Worm (Caenorhabditis elegans) whole organism, L1 larva: Measurements from ENCODE around the gene lact-4.

Source experiments
- C16A3.4 ChIP-seq: fragments of 150-350 bp; optimal IDR thresholded peaks from 2 replicates; lab custom pipeline; 2014; ENCODE audit warnings: missing biosample characterization, missing genetic modification characterization
- C34B4.2 ChIP-seq: sonication (generic microtip); optimal IDR thresholded peaks from 2 replicates; lab custom pipeline; 2017; ENCODE audit warnings: mild to moderate bottlenecking, missing genetic modification characterization, missing compliant biosample characterization
- F16B12.6 ChIP-seq: fragments of 150-350 bp; optimal IDR thresholded peaks from 2 replicates; lab custom pipeline; 2014; ENCODE audit warnings: missing biosample characterization, missing genetic modification characterization
- Y116A8C.19 ChIP-seq: sonication (generic microtip); optimal IDR thresholded peaks from 2 replicates; lab custom pipeline; 2016; ENCODE audit warnings: missing compliant biosample characterization, missing genetic modification characterization, borderline replicate concordance
- aha-1 ChIP-seq: fragments of 150-350 bp; optimal IDR thresholded peaks from 2 replicates; lab custom pipeline; 2014; ENCODE audit warnings: missing biosample characterization, missing genetic modification characterization
- ama-1 ChIP-seq: fragments of 150-350 bp; optimal IDR thresholded peaks from 2 replicates; lab custom pipeline; 2014
- ceh-63 ChIP-seq: fragments of 200-800 bp; sonication (Bioruptor generic); optimal IDR thresholded peaks from 2 replicates; lab custom pipeline; 2018; ENCODE audit warnings: mild to moderate bottlenecking, missing genetic modification characterization, missing compliant biosample characterization
- ceh-88 ChIP-seq: fragments of 200-800 bp; sonication (Bioruptor generic); IDR thresholded peaks from 2 replicates; pipeline ENCODE4 v1.3.6; 2022; ENCODE audit warnings: missing genetic modification characterization, missing compliant biosample characterization
- ces-1 ChIP-seq: fragments of 150-350 bp; optimal IDR thresholded peaks from 2 replicates; lab custom pipeline; 2014; ENCODE audit warnings: missing biosample characterization, missing genetic modification reagents, missing genetic modification characterization
- dpl-1 ChIP-seq, 3 experiments: fragments of 150-350 bp in 2 of 3; sonication (generic microtip) in 1 of 3; optimal IDR thresholded peaks; 2 replicates each; lab custom pipeline; 2014 to 2017; ENCODE audit warnings: missing biosample characterization in 3 of 3, missing genetic modification characterization in 3 of 3, missing genetic modification reagents in 3 of 3
- dsc-1 ChIP-seq: sonication (generic microtip); optimal IDR thresholded peaks from 2 replicates; lab custom pipeline; 2016; ENCODE audit warnings: mild to moderate bottlenecking, missing genetic modification characterization, missing compliant biosample characterization
- efl-1 ChIP-seq, 4 experiments: fragments of 150-350 bp; optimal IDR thresholded peaks in 3 of 4; peaks in 1 of 4; 1 replicate in 1 of 4; 2 replicates in 3 of 4; lab custom pipeline; 2014; ENCODE audit warnings: missing biosample characterization in 2 of 4, missing genetic modification characterization in 2 of 4, missing genetic modification reagents in 2 of 4
- egl-13 ChIP-seq: sonication (generic microtip); optimal IDR thresholded peaks from 2 replicates; lab custom pipeline; 2016; ENCODE audit warnings: missing genotype, missing genetic modification reagents, missing genetic modification characterization, missing compliant biosample characterization
- elt-3 ChIP-seq, 6 experiments: fragments of 150-350 bp in 1 of 6; sonication (generic microtip); optimal IDR thresholded peaks; 2 replicates each; lab custom pipeline; 2017 to 2018; ENCODE audit warnings: missing biosample characterization in 6 of 6, missing genetic modification characterization in 6 of 6, inconsistent platforms in 1 of 6
- ets-5 ChIP-seq: fragments of 200-800 bp; sonication (Bioruptor generic); IDR thresholded peaks from 2 replicates; pipeline ENCODE4 v1.3.6; 2022; ENCODE audit warnings: missing genetic modification characterization, missing compliant biosample characterization
- fkh-10 ChIP-seq: sonication (generic microtip); optimal IDR thresholded peaks from 2 replicates; lab custom pipeline; 2017; ENCODE audit warnings: missing biosample characterization, missing genetic modification reagents, missing genetic modification characterization
- fkh-4 ChIP-seq: sonication (generic microtip); optimal IDR thresholded peaks from 2 replicates; lab custom pipeline; 2016; ENCODE audit warnings: missing compliant biosample characterization, missing genetic modification characterization, borderline replicate concordance
- hlh-4 ChIP-seq: sonication (generic microtip); optimal IDR thresholded peaks from 2 replicates; lab custom pipeline; 2016; ENCODE audit warnings: mild to moderate bottlenecking, missing genetic modification characterization, missing compliant biosample characterization
- hpl-2 ChIP-seq: fragments of 150-350 bp; optimal IDR thresholded peaks from 2 replicates; lab custom pipeline; 2014; ENCODE audit warnings: missing biosample characterization, missing genetic modification reagents, missing genetic modification characterization
- irx-1 ChIP-seq: sonication (generic microtip); optimal IDR thresholded peaks from 2 replicates; lab custom pipeline; 2016; ENCODE audit warnings: missing genetic modification characterization, missing compliant biosample characterization
- jun-1 ChIP-seq: fragments of 150-350 bp; optimal IDR thresholded peaks from 2 replicates; lab custom pipeline; 2014; ENCODE audit warnings: missing biosample characterization, missing genetic modification reagents, missing genetic modification characterization
- lin-13 ChIP-seq: fragments of 150-350 bp; optimal IDR thresholded peaks from 2 replicates; lab custom pipeline; 2014; ENCODE audit warnings: missing biosample characterization, missing genetic modification reagents, missing genetic modification characterization
- lin-14 ChIP-seq: fragments of 200-800 bp; sonication (Bioruptor generic); optimal IDR thresholded peaks from 2 replicates; lab custom pipeline; 2018; ENCODE audit warnings: mild to moderate bottlenecking, missing genetic modification characterization, moderate library complexity, missing compliant biosample characterization
- lin-15B ChIP-seq: fragments of 150-350 bp; sonication (generic microtip); optimal IDR thresholded peaks from 3 replicates; lab custom pipeline; 2014; ENCODE audit warnings: missing biosample characterization, missing genetic modification characterization
- lin-35 ChIP-seq, 2 experiments: fragments of 150-350 bp; optimal IDR thresholded peaks; 2 replicates each; lab custom pipeline; 2014; ENCODE audit warnings: missing biosample characterization in 2 of 2, missing genetic modification characterization in 2 of 2, missing genetic modification reagents in 2 of 2
- lin-39 ChIP-seq: fragments of 150-350 bp; optimal IDR thresholded peaks from 2 replicates; lab custom pipeline; 2014; ENCODE audit warnings: missing biosample characterization, missing genetic modification reagents, missing genetic modification characterization
- lir-3 ChIP-seq: sonication (generic microtip); optimal IDR thresholded peaks from 2 replicates; lab custom pipeline; 2016; ENCODE audit warnings: mild to moderate bottlenecking, missing genetic modification characterization, moderate library complexity, missing compliant biosample characterization; ENCODE audit not compliant: poor library complexity
- mep-1 ChIP-seq: fragments of 150-350 bp; optimal IDR thresholded peaks from 2 replicates; lab custom pipeline; 2014; ENCODE audit warnings: missing biosample characterization, missing genetic modification characterization
- nhr-11 ChIP-seq: fragments of 150-350 bp; optimal IDR thresholded peaks from 2 replicates; lab custom pipeline; 2014; ENCODE audit warnings: missing biosample characterization, missing genetic modification characterization
- nhr-12 ChIP-seq: sonication (generic microtip); optimal IDR thresholded peaks from 2 replicates; lab custom pipeline; 2017; ENCODE audit warnings: missing biosample characterization, missing genetic modification characterization
- nhr-71 ChIP-seq: sonication (generic microtip); optimal IDR thresholded peaks from 2 replicates; lab custom pipeline; 2016; ENCODE audit warnings: mild to moderate bottlenecking, missing genetic modification characterization, moderate library complexity, missing compliant biosample characterization
- pag-3 ChIP-seq: sonication (generic microtip); optimal IDR thresholded peaks from 2 replicates; lab custom pipeline; 2017; ENCODE audit warnings: missing genetic modification characterization, mild to moderate bottlenecking, missing compliant biosample characterization, antibody characterized with exemption, borderline replicate concordance; ENCODE audit not compliant: insufficient read depth
- rnt-1 ChIP-seq: sonication (generic microtip); optimal IDR thresholded peaks from 2 replicates; lab custom pipeline; 2016; ENCODE audit warnings: mild to moderate bottlenecking, missing genetic modification characterization, moderate library complexity, missing compliant biosample characterization
- snpc-4 ChIP-seq: fragments of 150-350 bp; optimal IDR thresholded peaks from 2 replicates; lab custom pipeline; 2014; ENCODE audit warnings: missing biosample characterization, missing genetic modification characterization
- snu-23 ChIP-seq: sonication (generic microtip); optimal IDR thresholded peaks from 2 replicates; lab custom pipeline; 2016; ENCODE audit warnings: missing genetic modification characterization, missing compliant biosample characterization
- sptf-1 ChIP-seq: fragments of 150-350 bp; optimal IDR thresholded peaks from 2 replicates; lab custom pipeline; 2014; ENCODE audit warnings: missing biosample characterization, missing genetic modification characterization
- sup-37 ChIP-seq: fragments of 200-800 bp; sonication (Bioruptor generic); optimal IDR thresholded peaks from 2 replicates; lab custom pipeline; 2018; ENCODE audit warnings: mild to moderate bottlenecking, missing genetic modification characterization, missing compliant biosample characterization
- swsn-7 ChIP-seq: sonication (generic microtip); optimal IDR thresholded peaks from 2 replicates; lab custom pipeline; 2016; ENCODE audit warnings: missing genetic modification characterization, missing compliant biosample characterization
- tbx-2 ChIP-seq: sonication (generic microtip); optimal IDR thresholded peaks from 2 replicates; lab custom pipeline; 2016; ENCODE audit warnings: missing genetic modification characterization, missing compliant biosample characterization
- unc-130 ChIP-seq: fragments of 150-350 bp; optimal IDR thresholded peaks from 2 replicates; lab custom pipeline; 2017; ENCODE audit warnings: missing biosample characterization, missing genetic modification characterization, inconsistent platforms
- unc-30 ChIP-seq: sonication (generic microtip); optimal IDR thresholded peaks from 2 replicates; lab custom pipeline; 2017; ENCODE audit warnings: missing biosample characterization, missing genetic modification characterization
- unc-62 ChIP-seq: fragments of 150-350 bp; optimal IDR thresholded peaks from 2 replicates; lab custom pipeline; 2014; ENCODE audit warnings: missing biosample characterization, missing genetic modification reagents, missing genetic modification characterization
- unc-86 ChIP-seq: sonication (generic microtip); optimal IDR thresholded peaks from 2 replicates; lab custom pipeline; 2016; ENCODE audit warnings: missing genetic modification characterization, missing compliant biosample characterization
- unc-98 ChIP-seq: fragments of 200-800 bp; sonication (Bioruptor generic); IDR thresholded peaks from 2 replicates; pipeline ENCODE4 v1.3.6; 2022; ENCODE audit warnings: missing genetic modification characterization, missing compliant biosample characterization
- vab-15 ChIP-seq: sonication (generic microtip); optimal IDR thresholded peaks from 2 replicates; lab custom pipeline; 2017; ENCODE audit warnings: missing genotype, mild to moderate bottlenecking, missing genetic modification characterization, missing compliant biosample characterization
- xbp-1 ChIP-seq: sonication (generic microtip); optimal IDR thresholded peaks from 2 replicates; lab custom pipeline; 2016; ENCODE audit warnings: missing genetic modification characterization, missing compliant biosample characterization
- ztf-11 ChIP-seq, 2 experiments: sonication (generic microtip); optimal IDR thresholded peaks; 2 replicates each; lab custom pipeline; 2016 to 2017; ENCODE audit warnings: missing genetic modification characterization in 2 of 2, missing biosample characterization in 1 of 2, missing compliant biosample characterization in 1 of 2
- ztf-4 ChIP-seq: fragments of 150-350 bp; optimal IDR thresholded peaks from 2 replicates; lab custom pipeline; 2014; ENCODE audit warnings: missing biosample characterization, missing genetic modification characterization

Gene lact-4

DNA sequence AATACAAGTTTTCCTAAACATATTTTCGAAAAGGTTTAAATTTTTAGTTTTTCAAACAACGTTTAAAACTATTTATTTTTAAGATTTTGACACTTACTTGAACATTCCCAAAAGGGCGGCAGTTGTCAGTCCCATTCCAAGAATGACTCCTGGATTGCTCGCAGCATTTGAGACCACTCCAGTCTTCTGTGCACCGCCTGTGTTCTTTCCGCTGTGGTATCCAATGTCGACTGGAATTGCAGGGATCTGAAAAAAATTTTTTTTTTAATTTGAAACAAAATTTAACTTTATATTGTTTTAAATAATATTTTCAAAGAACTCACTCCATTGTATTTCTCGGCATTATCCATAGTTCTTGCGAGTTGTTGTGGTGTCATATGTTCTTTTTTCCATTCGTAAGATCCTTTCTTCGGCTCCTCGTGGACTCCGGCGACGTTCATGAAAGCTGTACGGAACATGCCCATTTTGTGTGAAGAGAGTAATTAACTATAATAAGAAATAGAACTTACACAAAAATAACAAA is 1.5 kb upstream of the lact-4 start, which contains the start of gene M05D6.5:
M05D6.5 (minus strand) TSS at position 473 of the 523 bp plus-strand sequence.
- TF ChIP-seq ztf-4 (tag; lab: Kevin White, UChicago) (peak; percentile 52), lir-3 (no peak), F16B12.6 (tag; lab: Kevin White, UChicago) (no peak), fkh-4 (tag; lab: Kevin White, UChicago) (no peak), nhr-11 (tag; lab: Kevin White, UChicago) (no peak)

DNA sequence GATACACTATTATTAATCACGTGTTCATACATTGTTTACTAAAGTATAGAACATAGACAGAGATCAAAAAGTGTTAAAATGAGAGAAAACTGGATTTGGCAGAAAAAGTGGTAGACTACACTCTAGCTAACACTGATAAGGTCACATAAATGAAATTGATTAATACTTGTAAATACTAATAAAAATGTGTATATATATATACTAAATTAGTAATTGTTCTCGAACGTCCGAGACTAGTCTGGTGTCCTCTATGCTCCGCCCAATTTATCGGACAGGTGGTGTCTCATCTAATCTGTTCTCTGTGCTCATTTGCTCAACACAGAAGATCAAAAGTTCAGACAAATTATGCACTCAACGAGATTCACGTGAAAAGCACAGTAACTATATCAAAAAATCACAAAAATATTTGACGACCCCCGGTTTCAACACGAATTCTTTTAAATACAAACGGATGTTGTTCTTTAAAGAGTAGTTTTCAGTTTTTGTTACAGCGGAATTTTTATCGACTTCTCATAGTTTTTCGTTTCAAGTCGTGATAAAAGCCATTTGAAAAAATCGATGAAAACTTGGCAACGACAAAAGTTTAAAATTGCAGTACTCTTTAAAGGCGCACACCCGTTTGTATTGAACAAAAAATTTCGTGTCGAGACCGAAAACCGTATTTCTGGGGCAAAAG is 893 bp upstream of the lact-4 start:
- TF ChIP-seq egl-13 (tag; lab: Kevin White, UChicago) (no peak), unc-62 (GFP tag; lab: Kevin White, UChicago) (no peak), fkh-10 (GFP tag; lab: Kevin White, UChicago) (no peak), lin-13 (GFP tag; lab: Kevin White, UChicago) (no peak), lin-15B (no peak), ets-5 (GFP tag; lab: Robert Waterston, UW) (no peak), jun-1 (no peak), ztf-11 (tag; optimal IDR thresholded peaks at IDR 0.05; lab: Kevin White, UChicago) (no peak), aha-1 (tag; lab: Kevin White, UChicago) (no peak), pag-3 (tag; lab: Kevin White, UChicago) (no peak), lin-14 (GFP tag; lab: Kevin White, UChicago) (peak; percentile 59), vab-15 (no peak), nhr-12 (no peak), hlh-4 (tag; lab: Kevin White, UChicago) (no peak), xbp-1 (no peak), unc-130 (tag; lab: Kevin White, UChicago) (peak; percentile 12), Y116A8C.19 (no peak), ceh-88 (GFP tag; lab: Robert Waterston, UW) (no peak), nhr-71 (tag; lab: Kevin White, UChicago) (peak; percentile 76), ztf-4 (tag; lab: Kevin White, UChicago) (peak; percentile 50), tbx-2 (tag; lab: Kevin White, UChicago) (no peak), hpl-2 (GFP tag; lab: Kevin White, UChicago) (no peak), sup-37 (GFP tag; lab: Kevin White, UChicago) (no peak), ceh-63 (no peak), lin-35 (GFP tag; optimal IDR thresholded peaks at IDR 0.05; lab: Kevin White, UChicago) (no peak), elt-3 (tag; optimal IDR thresholded peaks at IDR 0.05; lab: Kevin White, UChicago) (peak in 1 of 6 experiments; percentile 41), snu-23 (peak; percentile 34), unc-30 (tag; lab: Kevin White, UChicago) (no peak), snpc-4 (tag; lab: Kevin White, UChicago) (no peak), rnt-1 (tag; lab: Kevin White, UChicago) (peak; percentile 41), sptf-1 (tag; lab: Kevin White, UChicago) (no peak), irx-1 (tag; lab: Kevin White, UChicago) (no peak), lin-39 (tag; lab: Kevin White, UChicago) (no peak), swsn-7 (tag; lab: Kevin White, UChicago) (no peak), unc-98 (GFP tag; lab: Robert Waterston, UW) (no peak), ama-1 (lab: Kevin White, UChicago) (no peak), dpl-1 (GFP tag; optimal IDR thresholded peaks at IDR 0.05; lab: Kevin White, UChicago) (no peak), C34B4.2 (tag; lab: Kevin White, UChicago) (no peak), F16B12.6 (tag; lab: Kevin White, UChicago) (no peak), C16A3.4 (tag; lab: Kevin White, UChicago) (peak; percentile 2), dsc-1 (tag; lab: Kevin White, UChicago) (peak; percentile 13), unc-86 (tag; lab: Kevin White, UChicago) (no peak), mep-1 (tag; lab: Kevin White, UChicago) (peak; percentile 44), efl-1 (optimal IDR thresholded peaks at IDR 0.05; lab: Kevin White, UChicago) (no peak), efl-1 (GFP tag; optimal IDR thresholded peaks at IDR 0.05 in 1 of 2; lab: Kevin White, UChicago) (peak in 1 of 2 experiments; percentile 83), ces-1 (GFP tag; lab: Kevin White, UChicago) (no peak), fkh-4 (tag; lab: Kevin White, UChicago) (no peak), lir-3 (no peak)
